Worm (Caenorhabditis elegans): ENCODE data around the gene gfl-1.

gfl-1 gene

DNA sequence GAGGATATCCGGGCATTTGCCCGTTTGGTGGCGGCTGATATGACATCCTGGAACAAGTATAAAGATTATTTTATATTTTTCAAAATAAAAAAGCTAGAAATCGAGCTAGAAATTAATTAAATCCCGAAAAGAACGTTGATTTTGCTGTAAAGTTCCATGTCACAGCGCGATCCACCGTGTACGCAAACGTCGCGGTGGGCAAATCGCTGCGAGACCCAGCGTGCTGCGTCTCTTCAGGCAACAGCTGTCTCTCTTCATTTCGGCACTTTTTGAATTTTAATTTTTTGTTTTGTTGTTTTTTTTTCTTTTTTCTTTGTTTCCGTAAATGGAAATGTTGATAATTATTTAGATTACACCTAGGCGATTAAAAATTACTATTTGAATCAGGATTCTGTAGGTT, 45.1 kb downstream of the gfl-1 start, which contains the start of gene sec-24.1 (continued):
- peak; percentile 62 for TF ChIP-seq snpc-4 (tag; optimal IDR thresholded peaks at IDR 0.05)
- TF ChIP-seq C04F5.9 (tag; optimal IDR thresholded peaks at IDR 0.05), result peak; percentile 99
- TF ChIP-seq mep-1 (tag; optimal IDR thresholded peaks at IDR 0.05), result peak; percentile 87
- TF ChIP-seq ceh-63 (GFP tag; optimal IDR thresholded peaks at IDR 0.05), result no peak
- peak; percentile 69 for TF ChIP-seq lin-15B (tag; optimal IDR thresholded peaks at IDR 0.05)
- TF ChIP-seq grh-1 (GFP tag; IDR thresholded peaks at IDR 0.05), result peak; percentile 87
- TF ChIP-seq efl-3 (GFP tag; optimal IDR thresholded peaks at IDR 0.05), result no peak
- no peak for TF ChIP-seq egl-27 (tag; optimal IDR thresholded peaks at IDR 0.05)
- TF ChIP-seq xbp-1 (tag; optimal IDR thresholded peaks at IDR 0.05), result peak; percentile 94
- peak; percentile 87 for TF ChIP-seq nhr-11 (tag; optimal IDR thresholded peaks at IDR 0.05)
- peak; percentile 93 for TF ChIP-seq swsn-7 (tag; optimal IDR thresholded peaks at IDR 0.05)
- peak; percentile 92 to 97 for TF ChIP-seq lin-35 (GFP tag; optimal IDR thresholded peaks at IDR 0.05)
- peak; percentile 85 for TF ChIP-seq jun-1 (tag; optimal IDR thresholded peaks at IDR 0.05)
- no peak for TF ChIP-seq nhr-12 (tag; optimal IDR thresholded peaks at IDR 0.05)
- peak; percentile 49 for TF ChIP-seq mef-2 (tag; optimal IDR thresholded peaks at IDR 0.05)
- no peak for TF ChIP-seq Y116A8C.19 (tag; optimal IDR thresholded peaks at IDR 0.05; ENCODE audit: borderline replicate concordance)
- peak; percentile 31 for TF ChIP-seq hpl-2 (GFP tag; optimal IDR thresholded peaks at IDR 0.05)
- TF ChIP-seq unc-98 (GFP tag; IDR thresholded peaks at IDR 0.05), result no peak
- TF ChIP-seq snu-23 (GFP tag; optimal IDR thresholded peaks at IDR 0.05), result peak; percentile 97
- peak; percentile 42; the same call in 1 of the 2 replicates for TF ChIP-seq ceh-88 (GFP tag; IDR thresholded peaks at IDR 0.05)
- TF ChIP-seq isw-1 (GFP tag; IDR thresholded peaks at IDR 0.05), result peak; percentile 91
- no peak for TF ChIP-seq unc-30 (tag; optimal IDR thresholded peaks at IDR 0.05)
- peak; percentile 66 for TF ChIP-seq pax-3 (tag; optimal IDR thresholded peaks at IDR 0.05)
- TF ChIP-seq lir-3 (tag; optimal IDR thresholded peaks at IDR 0.05; ENCODE audit: poor library complexity), result peak; percentile 79
- TF ChIP-seq hlh-4 (tag; optimal IDR thresholded peaks at IDR 0.05), result no peak
- peak; percentile 69 for TF ChIP-seq ceh-8 (GFP tag; optimal IDR thresholded peaks at IDR 0.05)
- no peak for TF ChIP-seq ceh-90 (tag; optimal IDR thresholded peaks at IDR 0.05)
- peak in 1 of 2 experiments; percentile 83 for TF ChIP-seq mdl-1 (tag; optimal IDR thresholded peaks at IDR 0.05)
- TF ChIP-seq sox-4 (tag; optimal IDR thresholded peaks at IDR 0.05), result peak; percentile 79
- peak; percentile 28 for TF ChIP-seq C34B4.2 (tag; optimal IDR thresholded peaks at IDR 0.05)
- peak; percentile 73 for TF ChIP-seq aly-2 (tag; optimal IDR thresholded peaks at IDR 0.05)
- peak; percentile 93 for TF ChIP-seq nhr-19 (GFP tag; conservative IDR thresholded peaks at IDR 0.05)

DNA sequence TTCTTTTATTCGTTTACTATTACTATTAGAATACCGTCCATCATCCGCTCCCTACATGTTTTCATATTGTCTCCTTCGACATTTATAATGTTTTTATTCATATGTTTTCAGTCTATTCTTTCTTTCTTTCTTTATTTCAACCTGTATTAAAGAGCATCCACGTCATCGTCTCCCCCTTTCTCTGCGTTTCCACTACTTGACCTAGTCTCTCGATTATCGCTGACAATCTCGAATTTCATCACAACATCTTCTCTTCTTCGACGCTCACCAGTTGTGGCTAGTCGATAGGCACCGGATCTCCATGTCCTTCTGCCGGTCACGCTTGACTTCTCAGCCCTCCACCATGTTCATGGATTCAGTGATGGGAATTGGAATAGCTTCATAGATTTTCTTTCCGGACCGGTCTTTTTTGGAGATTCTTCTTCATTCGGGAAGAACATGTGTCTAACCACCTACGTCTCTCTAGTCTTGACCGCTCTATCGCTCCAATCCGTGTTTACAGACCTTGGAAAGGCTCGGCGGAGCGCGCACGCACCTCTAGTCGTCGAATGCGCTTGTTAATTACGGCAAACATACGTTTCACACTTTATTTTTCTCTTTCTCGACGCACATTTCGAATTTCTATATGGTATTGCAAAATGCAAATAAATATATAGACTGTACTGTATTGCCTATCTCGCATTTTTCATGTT, 47.3 kb downstream of the gfl-1 start:
- TF ChIP-seq C04F5.9 (tag; optimal IDR thresholded peaks at IDR 0.05), result no peak
- TF ChIP-seq nhr-85 (tag), result peak; percentile 16
- TF ChIP-seq sox-4 (tag; optimal IDR thresholded peaks at IDR 0.05), result no peak
- no peak for TF ChIP-seq aly-2 (tag; optimal IDR thresholded peaks at IDR 0.05)
- no peak for TF ChIP-seq lir-3 (tag; optimal IDR thresholded peaks at IDR 0.05; ENCODE audit: poor library complexity)
- no peak for TF ChIP-seq efl-1 (optimal IDR thresholded peaks at IDR 0.05)
- peak in 1 of 2 experiments; percentile 85 for TF ChIP-seq efl-1 (GFP tag; optimal IDR thresholded peaks at IDR 0.05 in 1 of 2)
- no peak for TF ChIP-seq ceh-82 (tag; optimal IDR thresholded peaks at IDR 0.05)
- TF ChIP-seq F16B12.6 (tag; optimal IDR thresholded peaks at IDR 0.05), result no peak

DNA sequence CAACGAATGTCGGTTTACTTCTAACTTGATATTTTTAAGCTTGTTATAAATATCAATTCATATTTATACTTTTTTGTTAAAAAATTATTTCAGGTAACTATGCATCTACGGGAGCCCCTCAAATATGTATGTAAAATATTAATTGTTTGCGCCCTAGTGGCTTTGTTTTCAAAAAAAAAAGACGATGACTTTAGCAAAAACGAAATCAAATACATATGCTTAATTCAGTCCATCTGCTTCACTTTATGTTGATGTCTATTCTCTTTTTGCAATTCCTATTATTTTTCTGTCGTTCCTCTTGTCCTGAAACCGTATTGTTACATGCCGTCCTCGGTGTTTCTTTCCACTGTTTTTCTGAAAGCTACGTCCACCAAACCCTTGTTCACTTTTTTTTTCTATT, 48.7 kb downstream of the gfl-1 start:
- TF ChIP-seq fkh-4 (tag; optimal IDR thresholded peaks at IDR 0.05; ENCODE audit: borderline replicate concordance) (peak; percentile 81), dsc-1 (tag; optimal IDR thresholded peaks at IDR 0.05) (peak; percentile 92), aha-1 (tag; optimal IDR thresholded peaks at IDR 0.05) (no peak)
